Fruit fly (Drosophila melanogaster) whole organism, embryonic: ENCODE measurements around the gene CG15547.

Source experiments
- CG31224 ChIP-seq: fragments of 200-800 bp; sonication (Bioruptor generic); IDR thresholded peaks from 2 replicates; pipeline ENCODE4 v1.3.6; 2022; ENCODE audit warnings: missing biosample characterization, missing genetic modification characterization
- CG4820 ChIP-seq: fragments of 200-800 bp; sonication (Bioruptor generic); optimal IDR thresholded peaks from 3 replicates; lab custom pipeline; 2016; ENCODE audit warnings: missing biosample characterization, missing genetic modification characterization
- CG7786 ChIP-seq: fragments of 200-800 bp; sonication (Bioruptor generic); optimal IDR thresholded peaks from 2 replicates; lab custom pipeline; 2016; ENCODE audit warnings: missing biosample characterization, missing genetic modification characterization
- ERR ChIP-seq: fragments of 200-800 bp; sonication (Bioruptor generic); optimal IDR thresholded peaks from 2 replicates; lab custom pipeline; 2016; ENCODE audit warnings: missing biosample characterization, missing genetic modification characterization
- Hr51 ChIP-seq, 2 experiments: fragments of 200-800 bp; sonication (Bioruptor generic); optimal IDR thresholded peaks; 2 replicates in 1 of 2; 3 replicates in 1 of 2; lab custom pipeline; 2016 to 2018; ENCODE audit warnings: missing biosample characterization in 2 of 2, missing genetic modification characterization in 2 of 2, mild to moderate bottlenecking in 1 of 2, moderate library complexity in 1 of 2
- Vsx1 ChIP-seq: fragments of 200-800 bp; sonication (Bioruptor generic); optimal IDR thresholded peaks from 2 replicates; lab custom pipeline; 2017; ENCODE audit warnings: missing biosample characterization, mild to moderate bottlenecking, missing genetic modification characterization, missing genetic modification reagents
- cato ChIP-seq: fragments of 200-800 bp; sonication (Bioruptor generic); optimal IDR thresholded peaks from 2 replicates; lab custom pipeline; 2016; ENCODE audit warnings: missing biosample characterization, missing genetic modification characterization, borderline replicate concordance
- dimm ChIP-seq: fragments of 200-800 bp; sonication (Bioruptor generic); IDR thresholded peaks from 2 replicates; pipeline ENCODE4 v1.3.6; 2022; ENCODE audit warnings: missing biosample characterization, missing genetic modification characterization
- h ChIP-seq: fragments of >200 bp; optimal IDR thresholded peaks from 2 replicates; lab custom pipeline; 2017
- kay ChIP-seq: fragments of 200-800 bp; sonication (Bioruptor generic); optimal IDR thresholded peaks from 2 replicates; lab custom pipeline; 2016; ENCODE audit warnings: missing biosample characterization, missing genetic modification characterization
- sd ChIP-seq: fragments of 200-800 bp; sonication (Bioruptor generic); optimal IDR thresholded peaks from 3 replicates; lab custom pipeline; 2018; ENCODE audit warnings: missing biosample characterization, mild to moderate bottlenecking, missing genetic modification characterization, moderate library complexity
- usp ChIP-seq: fragments of >200 bp; optimal IDR thresholded peaks from 2 replicates; lab custom pipeline; 2017; ENCODE audit warnings: missing biosample characterization, missing genetic modification characterization

DNA sequence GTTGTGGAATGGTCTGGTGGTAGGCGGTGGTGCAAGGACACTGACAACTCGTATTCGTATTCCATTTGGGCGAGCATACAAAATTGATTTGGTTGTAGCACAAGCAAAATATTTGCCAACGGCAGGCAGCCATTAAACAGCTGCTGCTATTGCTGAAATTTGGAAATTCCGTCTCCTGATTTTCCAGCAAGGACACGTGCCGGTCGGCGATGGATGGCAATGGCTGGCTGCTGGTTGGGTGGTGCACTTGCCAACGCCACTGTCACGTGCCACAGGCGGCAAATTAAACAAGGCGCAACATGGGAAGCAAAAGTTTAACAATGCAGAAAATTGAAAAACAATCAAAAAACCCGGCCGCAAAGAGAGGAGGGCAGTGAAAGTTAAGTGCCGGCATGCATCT, 20.7 kb upstream of the CG15547 start:
- TF ChIP-seq CG31224 (GFP tag; lab: Robert Waterston, UW) (no peak), CG4820 (no peak), Vsx1 (GFP tag; lab: Kevin White, UChicago) (no peak), kay (GFP tag; lab: Kevin White, UChicago) (no peak), h (lab: Kevin White, UChicago) (no peak), usp (GFP tag; lab: Kevin White, UChicago) (no peak), dimm (GFP tag; lab: Robert Waterston, UW) (no peak), sd (tag; lab: Kevin White, UChicago) (no peak), CG7786 (GFP tag; lab: Kevin White, UChicago) (no peak), ERR (GFP tag; lab: Kevin White, UChicago) (no peak), Hr51 (GFP tag; optimal IDR thresholded peaks at IDR 0.05; lab: Kevin White, UChicago) (no peak), cato (GFP tag; lab: Kevin White, UChicago) (no peak)
